Fruit fly (Drosophila melanogaster) whole organism, prepupa: ENCODE measurements around the gene CG12017.

Experiments used
- Blimp-1 ChIP-seq: fragments of 200-800 bp; sonication (Bioruptor generic); optimal IDR thresholded peaks from 3 replicates; lab custom pipeline; 2017; ENCODE audit warnings: missing biosample characterization, missing genetic modification characterization, mild to moderate bottlenecking, moderate library complexity, missing genetic modification reagents
- CG15336 ChIP-seq: fragments of 200-800 bp; sonication (Bioruptor generic); IDR thresholded peaks from 2 replicates; pipeline ENCODE4 v1.3.6; 2022; ENCODE audit warnings: missing biosample characterization, missing genetic modification characterization
- CG16779 ChIP-seq: fragments of 200-800 bp; sonication (Bioruptor generic); optimal IDR thresholded peaks from 3 replicates; lab custom pipeline; 2017; ENCODE audit warnings: missing biosample characterization, mild to moderate bottlenecking, missing genetic modification characterization
- Sox102F ChIP-seq: fragments of 200-800 bp; sonication (Bioruptor generic); optimal IDR thresholded peaks from 2 replicates; lab custom pipeline; 2016; ENCODE audit warnings: missing biosample characterization, mild to moderate bottlenecking, missing genetic modification characterization

DNA sequence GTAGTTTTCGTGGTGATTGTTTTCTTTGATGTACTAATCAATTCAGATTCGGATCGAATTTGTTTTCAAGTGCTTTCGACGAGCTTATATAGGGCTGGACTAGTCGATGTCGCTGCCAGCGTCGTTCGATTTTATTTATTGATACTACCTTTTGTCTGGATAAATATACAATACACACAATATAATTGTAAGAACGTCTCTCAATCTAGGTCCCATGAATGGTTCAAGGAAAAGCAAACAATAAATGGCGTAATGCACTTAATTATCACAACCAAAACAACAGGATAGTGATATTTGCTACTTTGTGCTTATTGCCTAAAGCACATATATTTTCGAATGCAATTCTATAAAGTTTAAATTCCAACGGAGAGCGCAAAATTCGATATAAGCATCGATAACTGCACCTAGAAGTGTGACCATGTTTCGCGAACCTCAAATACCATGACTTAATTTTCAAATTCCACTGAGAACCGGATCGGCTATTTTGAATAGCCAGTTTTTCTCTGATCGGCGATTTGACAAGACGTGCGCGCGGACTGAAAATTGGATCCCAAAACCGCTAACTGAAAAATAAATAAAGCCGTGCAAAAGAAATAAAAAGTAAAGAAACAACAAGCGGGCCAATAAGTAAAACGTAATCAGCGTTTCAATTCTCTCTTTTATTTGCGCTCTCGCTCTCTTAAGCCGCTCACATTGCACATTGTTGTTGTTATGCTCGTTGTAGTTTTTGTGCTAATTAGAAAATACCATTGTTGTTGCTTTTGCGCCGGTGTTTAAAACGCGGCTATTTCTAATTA lies 56.5 kb downstream of the CG12017 start, which contains the start of the genes Drsl6 and kst:
- TF ChIP-seq CG16779 (tag; lab: Kevin White, UChicago) = no peak
- no peak for TF ChIP-seq Sox102F (GFP tag; lab: Kevin White, UChicago)
- TF ChIP-seq Blimp-1 = no peak
- TF ChIP-seq CG15336 (GFP tag; lab: Robert Waterston, UW) = peak; percentile 50
